Fruit fly (Drosophila melanogaster) whole organism, pupa: ENCODE results near the gene CG14646.

Experiments used
- CG8159 ChIP-seq: fragments of 200-800 bp; sonication (Bioruptor generic); optimal IDR thresholded peaks from 3 replicates; lab custom pipeline; 2018; ENCODE audit warnings: missing biosample characterization, mild to moderate bottlenecking, missing genetic modification characterization, moderate library complexity
- EcR ChIP-seq: fragments of 200-800 bp; sonication (Bioruptor generic); optimal IDR thresholded peaks from 3 replicates; lab custom pipeline; 2019; ENCODE audit warnings: missing biosample characterization, missing genetic modification characterization, mild to moderate bottlenecking, moderate library complexity, missing genetic modification reagents

DNA sequence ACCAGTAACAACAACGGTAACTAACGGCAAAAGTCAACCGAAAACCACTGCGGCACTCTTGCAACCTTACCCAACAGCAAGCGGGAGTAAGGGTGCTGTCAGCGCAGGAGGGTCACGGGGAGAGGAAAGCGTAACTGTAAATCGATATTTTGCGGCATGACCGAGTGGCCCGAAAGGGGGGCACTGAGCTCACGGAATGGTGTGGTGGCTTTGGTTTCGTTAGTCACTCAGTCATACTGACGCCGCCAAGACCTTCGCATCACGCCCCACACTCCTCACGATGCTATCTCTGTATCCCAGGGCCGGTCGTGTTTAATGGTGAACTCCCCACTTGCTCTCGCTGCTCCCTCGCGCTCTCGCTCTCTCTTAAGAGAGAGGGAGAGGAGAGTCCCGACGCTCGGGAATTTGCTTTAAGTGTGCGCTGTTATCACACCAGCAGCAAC, 29.5 kb upstream of the CG14646 start:
- TF ChIP-seq EcR (GFP tag; lab: Kevin White, UChicago) (peak; percentile 54), CG8159 (peak; percentile 2)
